Worm (Caenorhabditis elegans): ENCODE data around the gene Y61A9LA.10.

Y61A9LA.10 gene

DNA sequence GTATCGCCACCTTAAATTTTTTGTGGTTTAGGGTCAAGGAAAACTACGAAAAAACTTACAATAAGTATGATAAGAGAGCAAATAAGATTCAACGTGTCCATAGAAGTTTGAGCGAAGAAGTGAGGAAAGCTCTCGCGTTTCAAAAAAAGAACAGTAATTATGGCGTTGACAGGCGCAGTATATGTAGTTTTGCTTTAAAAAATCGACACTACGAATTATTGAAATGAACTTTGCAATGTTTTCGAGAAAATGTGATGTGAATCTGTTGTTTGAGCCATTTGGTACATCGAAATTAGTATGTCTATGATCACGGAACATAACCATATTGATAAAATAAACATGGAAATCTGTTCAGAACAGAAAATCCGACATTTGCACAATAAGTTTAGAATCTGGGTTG is 46.8 kb upstream of the Y61A9LA.10 start, which contains the start of gene srx-74:
srx-74 (minus strand) TSS at position 101 of the 400 bp plus-strand sequence.
- no peak for TF ChIP-seq swsn-7 (tag; optimal IDR thresholded peaks at IDR 0.05)
- TF ChIP-seq ceh-63 (GFP tag; optimal IDR thresholded peaks at IDR 0.05) = no peak
- TF ChIP-seq ama-1 (optimal IDR thresholded peaks at IDR 0.05) = no peak
- no peak for TF ChIP-seq irx-1 (tag; optimal IDR thresholded peaks at IDR 0.05)
- TF ChIP-seq unc-86 (tag; optimal IDR thresholded peaks at IDR 0.05) = no peak
- TF ChIP-seq egl-27 (tag; optimal IDR thresholded peaks at IDR 0.05) = no peak
- TF ChIP-seq unc-62 (GFP tag; optimal IDR thresholded peaks at IDR 0.05) = no peak
- TF ChIP-seq zip-4 (GFP tag; optimal IDR thresholded peaks at IDR 0.05) = no peak
- no peak for TF ChIP-seq aly-2 (tag; optimal IDR thresholded peaks at IDR 0.05)
- no peak for TF ChIP-seq sox-4 (tag; optimal IDR thresholded peaks at IDR 0.05)
- TF ChIP-seq C16A3.4 (tag; optimal IDR thresholded peaks at IDR 0.05) = no peak
- TF ChIP-seq lin-13 (GFP tag; optimal IDR thresholded peaks at IDR 0.05) = no peak
- no peak for TF ChIP-seq vab-15 (tag; optimal IDR thresholded peaks at IDR 0.05)
- no peak for TF ChIP-seq hlh-17 (GFP tag; optimal IDR thresholded peaks at IDR 0.05; ENCODE audit: borderline replicate concordance)
- no peak for TF ChIP-seq dpl-1 (GFP tag; optimal IDR thresholded peaks at IDR 0.05)
- TF ChIP-seq nhr-84 (tag; optimal IDR thresholded peaks at IDR 0.05) = no peak
- TF ChIP-seq elt-2 (tag; optimal IDR thresholded peaks at IDR 0.05) = no peak
- no peak for TF ChIP-seq efl-1 (optimal IDR thresholded peaks at IDR 0.05)
- TF ChIP-seq efl-1 (GFP tag; optimal IDR thresholded peaks at IDR 0.05 in 1 of 2) = no peak

ce11 chrV:4655175-4655574 is 39.6 kb upstream of the Y61A9LA.10 start, which contains the start of gene F41F3.9:
F41F3.9 (plus strand) TSS chrV:4655475.
- no peak for TF ChIP-seq sox-4 (tag; optimal IDR thresholded peaks at IDR 0.05)

DNA sequence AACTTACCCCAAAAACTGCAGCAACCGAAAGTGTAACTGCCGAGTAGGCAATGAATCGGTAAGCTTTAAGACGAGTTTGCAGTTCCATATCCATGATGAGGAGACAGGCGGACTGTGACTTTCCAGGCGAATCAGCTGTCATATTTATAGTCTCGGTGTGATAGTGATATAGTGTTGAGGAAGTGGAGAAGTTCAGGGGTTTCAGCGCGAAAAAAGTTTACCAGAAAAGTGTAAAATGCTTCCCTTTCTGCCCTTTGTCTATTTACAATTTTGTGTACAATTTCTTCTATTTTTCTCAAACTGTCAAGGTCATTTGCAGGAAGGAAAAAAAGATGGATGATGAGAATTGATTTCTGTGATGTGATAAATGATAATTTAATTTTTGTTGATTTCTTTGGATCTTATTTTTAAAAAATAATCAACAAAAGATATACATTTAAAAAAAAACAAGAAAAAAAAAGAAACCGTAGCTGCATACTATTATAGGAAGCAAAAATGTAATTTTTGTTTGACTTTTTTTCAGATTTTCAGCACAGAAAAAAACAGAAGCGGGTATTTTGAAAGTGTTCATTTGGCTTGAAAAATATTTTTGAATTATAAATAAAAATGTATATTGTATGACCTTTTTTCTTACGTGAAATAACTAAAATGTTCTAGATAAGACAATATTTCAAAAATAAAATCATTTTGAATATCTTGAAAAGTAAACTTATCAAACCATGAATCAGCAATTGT is 38.4 kb upstream of the Y61A9LA.10 start, which contains the start of the genes col-139 and F41F3.1:
col-139 (minus strand) TSS at position 101 of the 735 bp plus-strand sequence.
F41F3.1 (plus strand) TSS at position 685 of the 735 bp plus-strand sequence.
- TF ChIP-seq nhr-77 (tag; optimal IDR thresholded peaks at IDR 0.05) = no peak

DNA sequence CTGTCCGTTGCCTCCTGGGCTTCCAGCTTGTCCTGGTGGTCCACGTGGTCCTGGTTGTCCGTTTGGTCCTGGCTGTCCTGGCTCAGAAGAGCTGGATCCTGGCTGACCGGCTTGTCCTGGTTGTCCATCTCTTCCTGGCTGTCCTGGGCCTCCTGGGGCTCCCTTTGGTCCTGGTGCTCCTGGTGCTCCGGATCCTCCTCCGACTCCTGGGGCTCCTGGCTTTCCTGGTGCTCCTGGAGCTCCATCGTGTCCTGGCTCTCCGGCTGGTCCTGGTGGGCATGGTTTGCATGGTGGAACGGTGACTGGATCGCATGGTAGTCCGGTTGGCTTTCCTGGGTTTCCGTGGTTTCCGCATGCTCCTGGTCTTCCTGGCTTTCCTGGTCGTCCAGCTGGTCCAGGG is 37.5 kb upstream of the Y61A9LA.10 start:
- TF ChIP-seq blmp-1 (tag; optimal IDR thresholded peaks at IDR 0.05) (no peak), ceh-8 (GFP tag; optimal IDR thresholded peaks at IDR 0.05) (peak; percentile 49), fkh-10 (GFP tag; optimal IDR thresholded peaks at IDR 0.05) (no peak), ces-1 (GFP tag; optimal IDR thresholded peaks at IDR 0.05) (no peak)

ce11 chrV:4651480-4651879 is 35.9 kb upstream of the Y61A9LA.10 start:
- no peak for TF ChIP-seq ces-1 (GFP tag; optimal IDR thresholded peaks at IDR 0.05)
- TF ChIP-seq ets-5 (GFP tag; IDR thresholded peaks at IDR 0.05) = no peak
- no peak for TF ChIP-seq swsn-7 (tag; optimal IDR thresholded peaks at IDR 0.05)
- no peak for TF ChIP-seq nhr-71 (tag; optimal IDR thresholded peaks at IDR 0.05)
- no peak for TF ChIP-seq ceh-82 (tag; optimal IDR thresholded peaks at IDR 0.05)
- peak; percentile 11 for TF ChIP-seq elt-2 (tag; optimal IDR thresholded peaks at IDR 0.05)
- TF ChIP-seq ceh-8 (GFP tag; optimal IDR thresholded peaks at IDR 0.05) = no peak
- no peak for TF ChIP-seq ama-1 (optimal IDR thresholded peaks at IDR 0.05)
- no peak for TF ChIP-seq Y116A8C.19 (tag; optimal IDR thresholded peaks at IDR 0.05; ENCODE audit: borderline replicate concordance)
- TF ChIP-seq sup-37 (GFP tag; optimal IDR thresholded peaks at IDR 0.05) = no peak
- TF ChIP-seq sptf-1 (tag; optimal IDR thresholded peaks at IDR 0.05) = no peak
- no peak for TF ChIP-seq nhr-90 (tag; optimal IDR thresholded peaks at IDR 0.05; ENCODE audit: poor library complexity)
- TF ChIP-seq elt-3 (tag; optimal IDR thresholded peaks at IDR 0.05) = peak in 3 of 6 experiments; percentile 15 to 54 (median 48)
- peak in 1 of 2 experiments; percentile 18 for TF ChIP-seq lin-35 (GFP tag; optimal IDR thresholded peaks at IDR 0.05)
- no peak for TF ChIP-seq hpl-2 (GFP tag; optimal IDR thresholded peaks at IDR 0.05)
- TF ChIP-seq skn-1 (tag; optimal IDR thresholded peaks at IDR 0.05) = no peak
- no peak for TF ChIP-seq aly-2 (tag; optimal IDR thresholded peaks at IDR 0.05)
- no peak for TF ChIP-seq nhr-47 (tag; optimal IDR thresholded peaks at IDR 0.05)
- peak; percentile 24 for TF ChIP-seq nhr-20 (tag; optimal IDR thresholded peaks at IDR 0.05)
- TF ChIP-seq mef-2 (tag; optimal IDR thresholded peaks at IDR 0.05) = no peak
- no peak for TF ChIP-seq vab-15 (tag; optimal IDR thresholded peaks at IDR 0.05)
- no peak for TF ChIP-seq lin-15B (tag; optimal IDR thresholded peaks at IDR 0.05)
- no peak for TF ChIP-seq egl-13 (tag; optimal IDR thresholded peaks at IDR 0.05)
- TF ChIP-seq fkh-4 (tag; optimal IDR thresholded peaks at IDR 0.05; ENCODE audit: borderline replicate concordance) = no peak
- TF ChIP-seq C34B4.2 (tag; optimal IDR thresholded peaks at IDR 0.05) = no peak
- no peak for TF ChIP-seq nhr-11 (tag; optimal IDR thresholded peaks at IDR 0.05)
